Fruit fly (Drosophila melanogaster) whole organism, wandering third instar larva: ENCODE measurements around the gene Nf1.

Source experiments
- Abd-B ChIP-seq: fragments of >200 bp; optimal IDR thresholded peaks from 2 replicates; lab custom pipeline; 2017; ENCODE audit warnings: missing biosample characterization, missing genetic modification characterization
- CG32264 ChIP-seq: fragments of 200-800 bp; sonication (Bioruptor generic); optimal IDR thresholded peaks from 2 replicates; lab custom pipeline; 2016; ENCODE audit warnings: missing biosample characterization, missing genetic modification characterization
- CG9705 ChIP-seq: fragments of 200-800 bp; sonication (Bioruptor generic); optimal IDR thresholded peaks from 2 replicates; lab custom pipeline; 2018; ENCODE audit warnings: missing biosample characterization, mild to moderate bottlenecking, missing genetic modification characterization
- Myc ChIP-seq: fragments of >200 bp; optimal IDR thresholded peaks from 2 replicates; lab custom pipeline; 2017
- Sp1 ChIP-seq: fragments of 200-800 bp; sonication (Bioruptor generic); optimal IDR thresholded peaks from 3 replicates; lab custom pipeline; 2019; ENCODE audit warnings: missing biosample characterization, mild to moderate bottlenecking, missing genetic modification characterization, moderate library complexity
- br ChIP-seq: fragments of 200-800 bp; sonication (Bioruptor generic); optimal IDR thresholded peaks from 2 replicates; lab custom pipeline; 2016; ENCODE audit warnings: missing biosample characterization, missing genetic modification characterization
- dl ChIP-seq, 2 experiments: fragments of 175-275, 200-275 bp in 1 of 2; fragments of 200-275 bp in 1 of 2; sonication (Bioruptor generic); optimal IDR thresholded peaks; lab custom pipeline; 2018; ENCODE audit warnings: mild to moderate bottlenecking in 2 of 2, missing biosample characterization in 2 of 2, missing genetic modification characterization in 2 of 2, moderate library complexity in 2 of 2; ENCODE audit not compliant: partially characterized antibody in 2 of 2, insufficient read depth in 1 of 2
- dsf ChIP-seq: sonication (Bioruptor generic); optimal IDR thresholded peaks from 2 replicates; lab custom pipeline; 2016; ENCODE audit warnings: missing biosample characterization, missing genetic modification characterization, borderline replicate concordance
- sage ChIP-seq: fragments of 200-800 bp; sonication (Bioruptor generic); optimal IDR thresholded peaks from 2 replicates; lab custom pipeline; 2016; ENCODE audit warnings: missing biosample characterization, mild to moderate bottlenecking, missing genetic modification characterization

dm6 chr3R:26007298-26007697, 24.5 kb downstream of the Nf1 start:
- TF ChIP-seq br (GFP tag; lab: Kevin White, UChicago) (no peak), Sp1 (GFP tag; lab: Kevin White, UChicago) (no peak), Myc (no peak), CG9705 (GFP tag; lab: Kevin White, UChicago) (no peak), dl (GFP tag; optimal IDR thresholded peaks at IDR 0.05; lab: Kevin White, UChicago; ENCODE audit: insufficient read depth in 1 of 2, partially characterized antibody in 2 of 2) (no peak), Abd-B (GFP tag; lab: Kevin White, UChicago) (no peak), dsf (no peak), CG32264 (GFP tag; lab: Kevin White, UChicago) (no peak), sage (GFP tag; lab: Kevin White, UChicago) (no peak)
